Fruit fly (Drosophila melanogaster): ENCODE measurements around the gene CG33234.

Gene CG33234

dm6 chr3L:2631406-2631805 is 30.0 kb upstream of the CG33234 start, which contains the start of the genes CG42245 and MEP-1 (continued):
- TF ChIP-seq CG13287 (GFP tag; IDR thresholded peaks at IDR 0.05; ENCODE audit: partially characterized antibody) (peak; percentile 81), gt (GFP tag; IDR thresholded peaks at IDR 0.05) (no peak), slp2 (GFP tag; optimal IDR thresholded peaks at IDR 0.05) (no peak), CG15269 (tag; optimal IDR thresholded peaks at IDR 0.05) (peak; percentile 38), CG3281 (GFP tag; optimal IDR thresholded peaks at IDR 0.05) (peak; percentile 10), CG32767 (GFP tag; IDR thresholded peaks at IDR 0.05) (no peak), Meics (GFP tag; optimal IDR thresholded peaks at IDR 0.05) (peak; percentile 45), sc (optimal IDR thresholded peaks at IDR 0.05) (no peak), sc (GFP tag; optimal IDR thresholded peaks at IDR 0.05) (peak; percentile 1), CG12659 (GFP tag; optimal IDR thresholded peaks at IDR 0.05) (peak; percentile 67), Side (GFP tag; optimal IDR thresholded peaks at IDR 0.05) (peak; percentile 46), phol (tag; optimal IDR thresholded peaks at IDR 0.05) (peak; percentile 55), pita (GFP tag; optimal IDR thresholded peaks at IDR 0.05) (no peak), tx (GFP tag; optimal IDR thresholded peaks at IDR 0.05) (peak; percentile 25), sob (GFP tag; IDR thresholded peaks at IDR 0.05) (peak; percentile 69), hbn (GFP tag; IDR thresholded peaks at IDR 0.05; ENCODE audit: partially characterized antibody) (peak; percentile 53), CG4360 (GFP tag; IDR thresholded peaks at IDR 0.05) (no peak), gcm (GFP tag; optimal IDR thresholded peaks at IDR 0.05) (peak; percentile 17), pzg (GFP tag; optimal IDR thresholded peaks at IDR 0.05) (peak; percentile 82), CG12299 (tag; optimal IDR thresholded peaks at IDR 0.05) (peak; percentile 10), CG18262 (tag; optimal IDR thresholded peaks at IDR 0.05) (peak; percentile 44), pnt (GFP tag; optimal IDR thresholded peaks at IDR 0.05) (no peak), fd102C (GFP tag; optimal IDR thresholded peaks at IDR 0.05) (no peak), Six4 (GFP tag; optimal IDR thresholded peaks at IDR 0.05) (peak; percentile 13), zen2 (GFP tag; IDR thresholded peaks at IDR 0.05; ENCODE audit: partially characterized antibody) (no peak; the same call in 2 of the 3 replicates), Mrtf (GFP tag; IDR thresholded peaks at IDR 0.05) (no peak), CG17912 (GFP tag; optimal IDR thresholded peaks at IDR 0.05) (no peak), CG1603 (tag; optimal IDR thresholded peaks at IDR 0.05) (peak; percentile 71), CG10321 (GFP tag; IDR thresholded peaks at IDR 0.05) (no peak), chif (GFP tag; optimal IDR thresholded peaks at IDR 0.05) (peak; percentile 12 to 28), unc-4 (GFP tag; IDR thresholded peaks at IDR 0.05; ENCODE audit: partially characterized antibody) (peak; percentile 67), CG13123 (GFP tag; optimal IDR thresholded peaks at IDR 0.05) (peak; percentile 2), eyg (GFP tag; optimal IDR thresholded peaks at IDR 0.05) (no peak), PHDP (tag; optimal IDR thresholded peaks at IDR 0.05) (no peak), fu2 (GFP tag; optimal IDR thresholded peaks at IDR 0.05) (no peak), Oli (tag; optimal IDR thresholded peaks at IDR 0.05) (peak; percentile 43), Spps (tag; optimal IDR thresholded peaks at IDR 0.05) (no peak), bowl (GFP tag; IDR thresholded peaks at IDR 0.05) (no peak), CG8944 (GFP tag; optimal IDR thresholded peaks at IDR 0.05) (peak; percentile 23), CG7928 (GFP tag; optimal IDR thresholded peaks at IDR 0.05) (no peak), gsb (GFP tag; IDR thresholded peaks at IDR 0.05) (no peak), CG9876 (GFP tag; optimal IDR thresholded peaks at IDR 0.05) (no peak), Jarid2 (GFP tag; optimal IDR thresholded peaks at IDR 0.05) (no peak), CG12219 (GFP tag; optimal IDR thresholded peaks at IDR 0.05) (peak; percentile 35), CG31441 (GFP tag; IDR thresholded peaks at IDR 0.05) (no peak), CG10431 (GFP tag; optimal IDR thresholded peaks at IDR 0.05) (peak; percentile 8), CG15601 (tag; optimal IDR thresholded peaks at IDR 0.05) (peak; percentile 40), H2.0 (GFP tag; IDR thresholded peaks at IDR 0.05) (0 out of 2 replicates have a peak, but pooled peaks have one; percentile 4), CG16815 (GFP tag; optimal IDR thresholded peaks at IDR 0.05) (no peak), CG32772 (GFP tag; IDR thresholded peaks at IDR 0.05) (no peak), CG18764 (GFP tag; optimal IDR thresholded peaks at IDR 0.05) (peak; percentile 38)

All from whole organism, embryonic.